Worm (Caenorhabditis elegans) whole organism, L2 larva: ENCODE measurements around the gene Y17G7B.17.

Experiments used
- C34F6.9 ChIP-seq: fragments of 150-350 bp; optimal IDR thresholded peaks from 2 replicates; lab custom pipeline; 2014; ENCODE audit warnings: missing biosample characterization, missing genetic modification characterization
- F13H6.1 ChIP-seq: sonication (generic microtip); optimal IDR thresholded peaks from 2 replicates; lab custom pipeline; 2016; ENCODE audit warnings: missing genetic modification characterization, missing compliant biosample characterization
- R02D3.7 ChIP-seq: fragments of 150-350 bp; optimal IDR thresholded peaks from 2 replicates; lab custom pipeline; 2014; ENCODE audit warnings: missing biosample characterization, missing genetic modification characterization
- Y55F3AM.14 ChIP-seq: fragments of 200-800 bp; sonication (Bioruptor generic); optimal IDR thresholded peaks from 2 replicates; lab custom pipeline; 2018; ENCODE audit warnings: mild to moderate bottlenecking, missing genetic modification characterization, missing compliant biosample characterization
- ZK546.5 ChIP-seq: sonication (generic microtip); optimal IDR thresholded peaks from 2 replicates; lab custom pipeline; 2017; ENCODE audit warnings: missing biosample characterization, missing genetic modification characterization
- alr-1 ChIP-seq: fragments of 150-350 bp; optimal IDR thresholded peaks from 2 replicates; lab custom pipeline; 2014; ENCODE audit warnings: missing biosample characterization, missing genetic modification characterization
- aly-2 ChIP-seq: fragments of 150-350 bp; optimal IDR thresholded peaks from 2 replicates; lab custom pipeline; 2014; ENCODE audit warnings: missing biosample characterization, missing genetic modification characterization
- ama-1 ChIP-seq: fragments of 150-350 bp; optimal IDR thresholded peaks from 2 replicates; lab custom pipeline; 2018; ENCODE audit warnings: inconsistent platforms
- blmp-1 ChIP-seq: sonication (generic microtip); optimal IDR thresholded peaks from 2 replicates; lab custom pipeline; 2017; ENCODE audit warnings: missing genetic modification characterization, mild to moderate bottlenecking, missing compliant biosample characterization, antibody characterized with exemption, moderate library complexity; ENCODE audit not compliant: insufficient read depth
- ceh-16 ChIP-seq: fragments of 150-350 bp; optimal IDR thresholded peaks from 2 replicates; lab custom pipeline; 2014; ENCODE audit warnings: missing biosample characterization, missing genetic modification characterization
- ceh-82 ChIP-seq: fragments of 150-350 bp; optimal IDR thresholded peaks from 2 replicates; lab custom pipeline; 2014; ENCODE audit warnings: missing biosample characterization, missing genetic modification characterization
- crh-2 ChIP-seq: sonication (generic microtip); optimal IDR thresholded peaks from 2 replicates; lab custom pipeline; 2017; ENCODE audit warnings: missing biosample characterization, missing genetic modification characterization
- dmd-4 ChIP-seq: sonication (generic microtip); optimal IDR thresholded peaks from 2 replicates; lab custom pipeline; 2017; ENCODE audit warnings: missing biosample characterization, missing genetic modification characterization
- egl-27 ChIP-seq: sonication (generic microtip); optimal IDR thresholded peaks from 3 replicates; lab custom pipeline; 2017; ENCODE audit warnings: missing biosample characterization, missing genetic modification reagents, missing genetic modification characterization
- elt-1 ChIP-seq: fragments of 150-350 bp; optimal IDR thresholded peaks from 2 replicates; lab custom pipeline; 2014; ENCODE audit warnings: missing biosample characterization, missing genetic modification characterization
- elt-3 ChIP-seq: sonication (generic microtip); optimal IDR thresholded peaks from 2 replicates; lab custom pipeline; 2017; ENCODE audit warnings: missing biosample characterization, missing genetic modification characterization
- fos-1 ChIP-seq: fragments of 150-350 bp; optimal IDR thresholded peaks from 2 replicates; lab custom pipeline; 2014; ENCODE audit warnings: missing biosample characterization, missing genetic modification characterization
- gmeb-1 ChIP-seq: fragments of 150-350 bp; optimal IDR thresholded peaks from 2 replicates; lab custom pipeline; 2014; ENCODE audit warnings: missing biosample characterization, missing genetic modification characterization
- lin-11 ChIP-seq: fragments of 150-350 bp; sonication (generic microtip); optimal IDR thresholded peaks from 2 replicates; lab custom pipeline; 2014; ENCODE audit warnings: missing biosample characterization, missing genetic modification characterization, inconsistent platforms, mixed read lengths
- lin-13 ChIP-seq: fragments of 150-350 bp; optimal IDR thresholded peaks from 2 replicates; lab custom pipeline; 2014; ENCODE audit warnings: missing biosample characterization, missing genetic modification reagents, missing genetic modification characterization
- lin-39 ChIP-seq: fragments of 150-350 bp; optimal IDR thresholded peaks from 2 replicates; lab custom pipeline; 2014; ENCODE audit warnings: missing biosample characterization, missing genetic modification reagents, missing genetic modification characterization
- lsy-2 ChIP-seq, 2 experiments: fragments of 150-350 bp in 1 of 2; sonication (generic microtip) in 1 of 2; optimal IDR thresholded peaks; 2 replicates each; lab custom pipeline; 2014 to 2017; ENCODE audit warnings: missing biosample characterization in 2 of 2, missing genetic modification characterization in 2 of 2
- mab-5 ChIP-seq: fragments of 150-350 bp; optimal IDR thresholded peaks from 2 replicates; lab custom pipeline; 2014; ENCODE audit warnings: missing biosample characterization, missing genetic modification characterization
- mbf-1 ChIP-seq: sonication (generic microtip); optimal IDR thresholded peaks from 2 replicates; lab custom pipeline; 2017; ENCODE audit warnings: missing biosample characterization, missing genetic modification characterization
- mdl-1 ChIP-seq, 2 experiments: fragments of 150-350 bp in 1 of 2; sonication (generic microtip) in 1 of 2; optimal IDR thresholded peaks; 2 replicates each; lab custom pipeline; 2017; ENCODE audit warnings: missing biosample characterization in 2 of 2, missing genetic modification characterization in 2 of 2
- nhr-10 ChIP-seq: sonication (generic microtip); optimal IDR thresholded peaks from 2 replicates; lab custom pipeline; 2017; ENCODE audit warnings: missing biosample characterization, missing genetic modification characterization
- nhr-11 ChIP-seq: fragments of 150-350 bp; optimal IDR thresholded peaks from 2 replicates; lab custom pipeline; 2014; ENCODE audit warnings: missing biosample characterization, missing genetic modification characterization
- nhr-12 ChIP-seq: fragments of 150-350 bp; optimal IDR thresholded peaks from 2 replicates; lab custom pipeline; 2014; ENCODE audit warnings: missing biosample characterization, missing genetic modification characterization
- nhr-129 ChIP-seq: fragments of 150-350 bp; optimal IDR thresholded peaks from 2 replicates; lab custom pipeline; 2014; ENCODE audit warnings: missing biosample characterization, missing genetic modification characterization
- nhr-21 ChIP-seq: fragments of 150-350 bp; optimal IDR thresholded peaks from 2 replicates; lab custom pipeline; 2014; ENCODE audit warnings: missing biosample characterization, missing genetic modification characterization
- nhr-23 ChIP-seq: fragments of 150-350 bp; optimal IDR thresholded peaks from 2 replicates; lab custom pipeline; 2014; ENCODE audit warnings: missing biosample characterization, missing genetic modification reagents, missing genetic modification characterization
- nhr-237 ChIP-seq: fragments of 150-350 bp; optimal IDR thresholded peaks from 2 replicates; lab custom pipeline; 2014; ENCODE audit warnings: missing biosample characterization, missing genetic modification characterization
- nhr-25 ChIP-seq: fragments of 150-350 bp; sonication (generic microtip); optimal IDR thresholded peaks from 3 replicates; lab custom pipeline; 2014; ENCODE audit warnings: missing biosample characterization, missing genetic modification characterization
- nhr-6 ChIP-seq: fragments of 150-350 bp; optimal IDR thresholded peaks from 2 replicates; lab custom pipeline; 2014; ENCODE audit warnings: missing biosample characterization, missing genetic modification characterization
- nhr-77 ChIP-seq: fragments of 150-350 bp; optimal IDR thresholded peaks from 2 replicates; lab custom pipeline; 2014; ENCODE audit warnings: missing biosample characterization, missing genetic modification characterization
- peb-1 ChIP-seq: fragments of 150-350 bp; optimal IDR thresholded peaks from 2 replicates; lab custom pipeline; 2014; ENCODE audit warnings: missing biosample characterization, missing genetic modification characterization
- sem-4 ChIP-seq: fragments of 150-350 bp; optimal IDR thresholded peaks from 2 replicates; lab custom pipeline; 2014; ENCODE audit warnings: missing biosample characterization, missing genetic modification reagents, missing genetic modification characterization
- skn-1 ChIP-seq: sonication (generic microtip); optimal IDR thresholded peaks from 2 replicates; lab custom pipeline; 2017; ENCODE audit warnings: missing biosample characterization, missing genetic modification characterization
- sma-3 ChIP-seq: sonication (generic microtip); optimal IDR thresholded peaks from 2 replicates; lab custom pipeline; 2016; ENCODE audit warnings: missing genetic modification reagents, missing genetic modification characterization, missing compliant biosample characterization
- sma-9 ChIP-seq, 2 experiments: fragments of 150-350 bp in 1 of 2; sonication (generic microtip) in 1 of 2; optimal IDR thresholded peaks; 2 replicates each; lab custom pipeline; 2014 to 2016; ENCODE audit warnings: missing genetic modification characterization in 2 of 2, mild to moderate bottlenecking in 1 of 2, missing biosample characterization in 1 of 2, missing compliant biosample characterization in 1 of 2, missing genetic modification reagents in 1 of 2, moderate library complexity in 1 of 2
- snpc-4 ChIP-seq: fragments of 150-350 bp; optimal IDR thresholded peaks from 2 replicates; lab custom pipeline; 2014; ENCODE audit warnings: missing biosample characterization, missing genetic modification characterization
- unc-39 ChIP-seq: fragments of 150-350 bp; optimal IDR thresholded peaks from 2 replicates; lab custom pipeline; 2014; ENCODE audit warnings: missing biosample characterization, missing genetic modification characterization
- unc-55 ChIP-seq: fragments of 150-350 bp; sonication (generic microtip); optimal IDR thresholded peaks from 3 replicates; lab custom pipeline; 2014; ENCODE audit warnings: missing biosample characterization, missing genetic modification reagents, missing genetic modification characterization
- unc-62 ChIP-seq: fragments of 150-350 bp; optimal IDR thresholded peaks from 2 replicates; lab custom pipeline; 2014; ENCODE audit warnings: missing biosample characterization, missing genetic modification reagents, missing genetic modification characterization
- zag-1 ChIP-seq: fragments of 150-350 bp; optimal IDR thresholded peaks from 2 replicates; lab custom pipeline; 2014; ENCODE audit warnings: missing biosample characterization, missing genetic modification characterization
- ztf-1 ChIP-seq: fragments of 200-800 bp; sonication (Bioruptor generic); conservative IDR thresholded peaks from 2 replicates; pipeline ENCODE4 v1.3.6; 2022; ENCODE audit warnings: missing genetic modification characterization, missing compliant biosample characterization
- ztf-11 ChIP-seq: sonication (generic microtip); optimal IDR thresholded peaks from 2 replicates; lab custom pipeline; 2017; ENCODE audit warnings: missing biosample characterization, missing genetic modification characterization
- ztf-4 ChIP-seq: fragments of 150-350 bp; optimal IDR thresholded peaks from 2 replicates; lab custom pipeline; 2014; ENCODE audit warnings: missing biosample characterization, missing genetic modification characterization

Gene Y17G7B.17

ce11 chrII:12052924-12053323 is 46.9 kb downstream of the Y17G7B.17 start (continued):
- TF ChIP-seq lsy-2 (tag; optimal IDR thresholded peaks at IDR 0.05; lab: Kevin White, UChicago) (no peak), aly-2 (tag; lab: Kevin White, UChicago) (no peak), dmd-4 (tag; lab: Kevin White, UChicago) (no peak), mbf-1 (tag; lab: Kevin White, UChicago) (no peak), sma-9 (GFP tag; optimal IDR thresholded peaks at IDR 0.05; lab: Kevin White, UChicago) (peak; percentile 49), sma-9 (tag; optimal IDR thresholded peaks at IDR 0.05; lab: Kevin White, UChicago) (no peak), nhr-25 (tag; lab: Kevin White, UChicago) (peak; percentile 30), lin-39 (tag; lab: Kevin White, UChicago) (no peak), egl-27 (tag; lab: Kevin White, UChicago) (no peak), unc-55 (GFP tag; lab: Kevin White, UChicago) (no peak), unc-62 (GFP tag; lab: Kevin White, UChicago) (no peak)

ce11 chrII:12052136-12052535 is 47.7 kb downstream of the Y17G7B.17 start:
- no peak for TF ChIP-seq elt-1 (tag; lab: Kevin White, UChicago)
- peak; percentile 46 for TF ChIP-seq sma-9 (GFP tag; optimal IDR thresholded peaks at IDR 0.05; lab: Kevin White, UChicago)
- TF ChIP-seq sma-9 (tag; optimal IDR thresholded peaks at IDR 0.05; lab: Kevin White, UChicago): no peak
- TF ChIP-seq crh-2 (tag; lab: Kevin White, UChicago): peak; percentile 40
- peak; percentile 41 for TF ChIP-seq ama-1 (lab: Kevin White, UChicago)
- TF ChIP-seq fos-1 (tag; lab: Kevin White, UChicago): peak; percentile 5

- TF ChIP-seq alr-1 (tag; lab: Kevin White, UChicago) (no peak), nhr-11 (tag; lab: Kevin White, UChicago) (no peak), mab-5 (tag; lab: Kevin White, UChicago) (no peak), nhr-237 (no peak), ztf-4 (tag; lab: Kevin White, UChicago) (no peak), ZK546.5 (no peak), skn-1 (tag; lab: Kevin White, UChicago) (no peak), snpc-4 (no peak), C34F6.9 (no peak), ztf-11 (tag; lab: Kevin White, UChicago) (no peak), nhr-12 (tag; lab: Kevin White, UChicago) (no peak), mbf-1 (tag; lab: Kevin White, UChicago) (no peak), Y55F3AM.14 (GFP tag; lab: Kevin White, UChicago) (no peak), dmd-4 (tag; lab: Kevin White, UChicago) (no peak), sem-4 (no peak), ztf-1 (GFP tag; lab: Robert Waterston, UW) (no peak), mdl-1 (tag; optimal IDR thresholded peaks at IDR 0.05; lab: Kevin White, UChicago) (peak in 1 of 2 experiments; percentile 33), nhr-21 (tag; lab: Kevin White, UChicago) (peak; percentile 67), sma-3 (GFP tag; lab: Kevin White, UChicago) (peak; percentile 55), F13H6.1 (tag; lab: Kevin White, UChicago) (no peak), crh-2 (tag; lab: Kevin White, UChicago) (peak; percentile 90), unc-55 (GFP tag; lab: Kevin White, UChicago) (no peak), fos-1 (tag; lab: Kevin White, UChicago) (peak; percentile 9), nhr-77 (tag; lab: Kevin White, UChicago) (no peak), peb-1 (tag; lab: Kevin White, UChicago) (no peak), elt-1 (tag; lab: Kevin White, UChicago) (no peak), lin-39 (tag; lab: Kevin White, UChicago) (no peak), unc-62 (GFP tag; lab: Kevin White, UChicago) (no peak), aly-2 (tag; lab: Kevin White, UChicago) (no peak), zag-1 (tag; lab: Kevin White, UChicago) (no peak), nhr-10 (tag; lab: Kevin White, UChicago) (no peak), lin-11 (tag; lab: Kevin White, UChicago) (no peak), R02D3.7 (tag; lab: Kevin White, UChicago) (no peak), ceh-82 (tag; lab: Kevin White, UChicago) (no peak), nhr-23 (tag; lab: Kevin White, UChicago) (no peak), nhr-129 (tag; lab: Kevin White, UChicago) (peak; percentile 46), lin-13 (GFP tag; lab: Kevin White, UChicago) (no peak), nhr-25 (tag; lab: Kevin White, UChicago) (peak; percentile 25), lsy-2 (tag; optimal IDR thresholded peaks at IDR 0.05; lab: Kevin White, UChicago) (no peak), unc-39 (no peak), ama-1 (lab: Kevin White, UChicago) (no peak), gmeb-1 (no peak), sma-9 (GFP tag; optimal IDR thresholded peaks at IDR 0.05; lab: Kevin White, UChicago) (peak; percentile 61), sma-9 (tag; optimal IDR thresholded peaks at IDR 0.05; lab: Kevin White, UChicago) (no peak), nhr-6 (tag; lab: Kevin White, UChicago) (no peak), elt-3 (no peak), ceh-16 (tag; lab: Kevin White, UChicago) (no peak), blmp-1 (tag; lab: Kevin White, UChicago) (no peak), egl-27 (tag; lab: Kevin White, UChicago) (no peak)
Observed at ce11 chrII:12051601-12052000, 48.2 kb downstream of the Y17G7B.17 start.
